Worm (Caenorhabditis elegans) whole organism, mixed stage, embryonic: ENCODE results near the gene C45G9.15.

Experiments used
- M03D4.4 ChIP-seq: sonication (generic microtip); optimal IDR thresholded peaks from 2 replicates; lab custom pipeline; 2017; ENCODE audit warnings: mild to moderate bottlenecking, missing genetic modification characterization, missing compliant biosample characterization
- bed-3 ChIP-seq: fragments of 200-800 bp; sonication (Bioruptor generic); optimal IDR thresholded peaks from 3 replicates; lab custom pipeline; 2018; ENCODE audit warnings: mild to moderate bottlenecking, missing genetic modification characterization, moderate library complexity, missing compliant biosample characterization
- blmp-1 ChIP-seq: fragments of 150-350 bp; optimal IDR thresholded peaks from 2 replicates; lab custom pipeline; 2014; ENCODE audit warnings: missing biosample characterization, missing genetic modification characterization
- ceh-39 ChIP-seq: fragments of 150-350 bp; optimal IDR thresholded peaks from 2 replicates; lab custom pipeline; 2014; ENCODE audit warnings: missing biosample characterization, missing genetic modification characterization
- ceh-43 ChIP-seq: fragments of 200-800 bp; sonication (Bioruptor generic); optimal IDR thresholded peaks from 2 replicates; lab custom pipeline; 2018; ENCODE audit warnings: mild to moderate bottlenecking, missing genetic modification characterization, moderate library complexity, missing compliant biosample characterization
- ceh-83 ChIP-seq: fragments of 200-800 bp; sonication (Bioruptor generic); optimal IDR thresholded peaks from 2 replicates; lab custom pipeline; 2018; ENCODE audit warnings: mild to moderate bottlenecking, missing genetic modification characterization, missing compliant biosample characterization
- ces-1 ChIP-seq: fragments of 150-350 bp; optimal IDR thresholded peaks from 2 replicates; lab custom pipeline; 2014; ENCODE audit warnings: missing biosample characterization, missing genetic modification reagents, missing genetic modification characterization
- cnd-1 ChIP-seq: fragments of 200-800 bp; sonication (Bioruptor generic); optimal IDR thresholded peaks from 2 replicates; lab custom pipeline; 2018; ENCODE audit warnings: mild to moderate bottlenecking, missing genetic modification characterization, missing compliant biosample characterization
- drap-1 ChIP-seq: fragments of 200-800 bp; sonication (Bioruptor generic); optimal IDR thresholded peaks from 3 replicates; lab custom pipeline; 2018; ENCODE audit warnings: mild to moderate bottlenecking, missing genetic modification characterization, missing compliant biosample characterization
- elt-1 ChIP-seq: sonication (generic microtip); optimal IDR thresholded peaks from 2 replicates; lab custom pipeline; 2017; ENCODE audit warnings: missing genetic modification characterization, mild to moderate bottlenecking, missing compliant biosample characterization, antibody characterized with exemption, moderate library complexity, borderline replicate concordance; ENCODE audit not compliant: insufficient read depth
- elt-3 ChIP-seq: fragments of 150-350 bp; optimal IDR thresholded peaks from 2 replicates; lab custom pipeline; 2014; ENCODE audit warnings: missing biosample characterization, missing genetic modification characterization
- ham-2 ChIP-seq: fragments of 200-800 bp; sonication (Bioruptor generic); optimal IDR thresholded peaks from 2 replicates; lab custom pipeline; 2018; ENCODE audit warnings: mild to moderate bottlenecking, missing genetic modification characterization, missing compliant biosample characterization
- hlh-1 ChIP-seq: fragments of 150-350 bp; optimal IDR thresholded peaks from 2 replicates; lab custom pipeline; 2014; ENCODE audit warnings: missing biosample characterization, missing genetic modification reagents, missing genetic modification characterization
- lin-13 ChIP-seq: fragments of 150-350 bp; optimal IDR thresholded peaks from 2 replicates; lab custom pipeline; 2014; ENCODE audit warnings: missing biosample characterization, missing genetic modification characterization
- lin-32 ChIP-seq: fragments of 200-800 bp; sonication (Bioruptor generic); optimal IDR thresholded peaks from 2 replicates; lab custom pipeline; 2018; ENCODE audit warnings: mild to moderate bottlenecking, missing genetic modification characterization, missing compliant biosample characterization
- lsy-2 ChIP-seq: fragments of 150-350 bp; optimal IDR thresholded peaks from 2 replicates; lab custom pipeline; 2014; ENCODE audit warnings: missing biosample characterization, missing genetic modification characterization
- mab-5 ChIP-seq: fragments of 150-350 bp; optimal IDR thresholded peaks from 2 replicates; lab custom pipeline; 2014; ENCODE audit warnings: missing biosample characterization, missing genetic modification characterization
- mep-1 ChIP-seq: fragments of 150-350 bp; optimal IDR thresholded peaks from 2 replicates; lab custom pipeline; 2017; ENCODE audit warnings: missing biosample characterization, missing genetic modification reagents, missing genetic modification characterization, inconsistent platforms
- nhr-12 ChIP-seq: fragments of 150-350 bp; optimal IDR thresholded peaks from 2 replicates; lab custom pipeline; 2014; ENCODE audit warnings: missing biosample characterization, missing genetic modification characterization
- nhr-237 ChIP-seq: fragments of 150-350 bp; optimal IDR thresholded peaks from 2 replicates; lab custom pipeline; 2014; ENCODE audit warnings: missing biosample characterization, missing genetic modification characterization
- nhr-28 ChIP-seq: fragments of 150-350 bp; optimal IDR thresholded peaks from 2 replicates; lab custom pipeline; 2014; ENCODE audit warnings: missing biosample characterization, missing genetic modification characterization
- nhr-76 ChIP-seq: sonication (generic microtip); optimal IDR thresholded peaks from 2 replicates; lab custom pipeline; 2017; ENCODE audit warnings: missing biosample characterization, missing genetic modification characterization
- pha-4 ChIP-seq: fragments of 150-350 bp; optimal IDR thresholded peaks from 2 replicates; lab custom pipeline; 2018; ENCODE audit warnings: missing biosample characterization, missing genetic modification reagents, missing genetic modification characterization
- snpc-4 ChIP-seq: fragments of 150-350 bp; optimal IDR thresholded peaks from 2 replicates; lab custom pipeline; 2014; ENCODE audit warnings: missing biosample characterization, missing genetic modification characterization
- tbx-8 ChIP-seq: fragments of 200-800 bp; sonication (Bioruptor generic); optimal IDR thresholded peaks from 2 replicates; lab custom pipeline; 2018; ENCODE audit warnings: mild to moderate bottlenecking, missing genetic modification characterization, moderate library complexity, missing compliant biosample characterization
- unc-120 ChIP-seq: sonication (generic microtip); optimal IDR thresholded peaks from 2 replicates; lab custom pipeline; 2017; ENCODE audit warnings: missing genetic modification characterization, missing compliant biosample characterization; ENCODE audit not compliant: poor library complexity, severe bottlenecking
- unc-39 ChIP-seq: fragments of 150-350 bp; optimal IDR thresholded peaks from 2 replicates; lab custom pipeline; 2014; ENCODE audit warnings: missing biosample characterization, missing genetic modification characterization
- unc-62 ChIP-seq: fragments of 150-350 bp; optimal IDR thresholded peaks from 2 replicates; lab custom pipeline; 2014; ENCODE audit warnings: missing biosample characterization, missing genetic modification reagents, missing genetic modification characterization
- zip-8 ChIP-seq: fragments of 150-350 bp; optimal IDR thresholded peaks from 2 replicates; lab custom pipeline; 2014; ENCODE audit warnings: missing biosample characterization, missing genetic modification characterization
- ztf-11 ChIP-seq: fragments of 150-350 bp; optimal IDR thresholded peaks from 2 replicates; lab custom pipeline; 2014; ENCODE audit warnings: missing biosample characterization, missing genetic modification characterization

The C45G9.15 gene

ce11 chrIII:5026366-5026765 is 25.5 kb downstream of the C45G9.15 start:
- TF ChIP-seq nhr-12 = no peak
- TF ChIP-seq lsy-2 (tag; lab: Kevin White, UChicago) = no peak
- TF ChIP-seq zip-8 (tag; lab: Kevin White, UChicago) = no peak
- no peak for TF ChIP-seq unc-120 (tag; lab: Kevin White, UChicago)
- no peak for TF ChIP-seq unc-62 (GFP tag; lab: Kevin White, UChicago)
- TF ChIP-seq M03D4.4 (tag; lab: Kevin White, UChicago) = no peak
- TF ChIP-seq mab-5 (tag; lab: Kevin White, UChicago) = no peak
- no peak for TF ChIP-seq elt-1
- no peak for TF ChIP-seq hlh-1 (tag; lab: Kevin White, UChicago)
- TF ChIP-seq ceh-83 = no peak
- no peak for TF ChIP-seq lin-32 (GFP tag; lab: Kevin White, UChicago)
- TF ChIP-seq blmp-1 (tag; lab: Kevin White, UChicago) = no peak
- TF ChIP-seq lin-13 (tag; lab: Kevin White, UChicago) = no peak
- no peak for TF ChIP-seq nhr-76 (tag; lab: Kevin White, UChicago)
- TF ChIP-seq cnd-1 (tag; lab: Kevin White, UChicago) = no peak
- TF ChIP-seq unc-39 = no peak
- no peak for TF ChIP-seq ces-1 (GFP tag; lab: Kevin White, UChicago)
- TF ChIP-seq snpc-4 = no peak
- TF ChIP-seq nhr-237 (tag; lab: Kevin White, UChicago) = no peak

ce11 chrIII:5025136-5025629 is 26.7 kb downstream of the C45G9.15 start:
- no peak for TF ChIP-seq tbx-8 (GFP tag; lab: Kevin White, UChicago)
- no peak for TF ChIP-seq lin-32 (GFP tag; lab: Kevin White, UChicago)
- no peak for TF ChIP-seq nhr-237 (tag; lab: Kevin White, UChicago)
- TF ChIP-seq elt-1 = no peak
- TF ChIP-seq snpc-4 = no peak
- no peak for TF ChIP-seq mab-5 (tag; lab: Kevin White, UChicago)
- TF ChIP-seq zip-8 (tag; lab: Kevin White, UChicago) = no peak
- no peak for TF ChIP-seq blmp-1 (tag; lab: Kevin White, UChicago)
- TF ChIP-seq bed-3 = no peak
- no peak for TF ChIP-seq unc-39
- no peak for TF ChIP-seq ztf-11 (tag; lab: Kevin White, UChicago)
- TF ChIP-seq lsy-2 (tag; lab: Kevin White, UChicago) = no peak

- TF ChIP-seq ceh-43 (GFP tag; lab: Kevin White, UChicago) (no peak), unc-120 (tag; lab: Kevin White, UChicago) (peak; percentile 13), lsy-2 (tag; lab: Kevin White, UChicago) (peak; percentile 23), pha-4 (tag; lab: Kevin White, UChicago) (no peak), ceh-83 (peak; percentile 70), lin-32 (GFP tag; lab: Kevin White, UChicago) (peak; percentile 14), unc-62 (GFP tag; lab: Kevin White, UChicago) (peak; percentile 3), elt-3 (tag; lab: Kevin White, UChicago) (no peak), ham-2 (peak; percentile 27), nhr-28 (tag; lab: Kevin White, UChicago) (no peak), ceh-39 (tag; lab: Kevin White, UChicago) (peak; percentile 84), ces-1 (GFP tag; lab: Kevin White, UChicago) (peak; percentile 43), ztf-11 (tag; lab: Kevin White, UChicago) (no peak), mep-1 (tag; lab: Kevin White, UChicago) (peak; percentile 1), hlh-1 (tag; lab: Kevin White, UChicago) (peak; percentile 61), M03D4.4 (tag; lab: Kevin White, UChicago) (no peak)
These were observed 27.4 kb downstream of the C45G9.15 start, which contains the start of gene pcf-11 for ce11 chrIII:5024393-5024964. Gene pcf-11, plus strand, starts transcription at chrIII:5024914.

ce11 chrIII:5023642-5024041 is 28.2 kb downstream of the C45G9.15 start:
- TF ChIP-seq unc-39 (no peak), drap-1 (no peak), ces-1 (GFP tag; lab: Kevin White, UChicago) (no peak)

- TF ChIP-seq ztf-11 (tag; lab: Kevin White, UChicago) (no peak), ceh-83 (no peak)
These were observed 28.9 kb downstream of the C45G9.15 start, which contains the start of gene R144.13 for ce11 chrIII:5022964-5023363. Gene R144.13, plus strand, starts transcription at chrIII:5023264.
